Fruit fly (Drosophila melanogaster): ENCODE results near the gene CG43774.

Gene CG43774

dm6 chr2L:4045185-4045814 is 36.8 kb downstream of the CG43774 start (continued):
- TF ChIP-seq Nf-YB (GFP tag; optimal IDR thresholded peaks at IDR 0.05) (peak; percentile 38), kay (GFP tag; optimal IDR thresholded peaks at IDR 0.05) (no peak), Pdp1 (GFP tag; optimal IDR thresholded peaks at IDR 0.05) (peak; percentile 52 to 56), CG4617 (GFP tag; optimal IDR thresholded peaks at IDR 0.05; ENCODE audit: borderline replicate concordance) (no peak), CG12942 (GFP tag; optimal IDR thresholded peaks at IDR 0.05) (peak; percentile 10), insv (GFP tag; optimal IDR thresholded peaks at IDR 0.05) (no peak), corto (GFP tag; optimal IDR thresholded peaks at IDR 0.05) (no peak), trh (GFP tag; optimal IDR thresholded peaks at IDR 0.05) (peak; percentile 18), klu (GFP tag; IDR thresholded peaks at IDR 0.05) (no peak), CG5180 (GFP tag; optimal IDR thresholded peaks at IDR 0.05) (no peak), Dip2 (GFP tag; IDR thresholded peaks at IDR 0.05) (no peak), jigr1 (GFP tag; IDR thresholded peaks at IDR 0.05) (no peak), Doc3 (GFP tag; IDR thresholded peaks at IDR 0.05; ENCODE audit: partially characterized antibody) (no peak), Ets97D (GFP tag; optimal IDR thresholded peaks at IDR 0.05) (no peak), Deaf1 (tag; optimal IDR thresholded peaks at IDR 0.05) (no peak), CG6683 (GFP tag; optimal IDR thresholded peaks at IDR 0.05) (no peak), Dp (GFP tag; optimal IDR thresholded peaks at IDR 0.05) (no peak), CG10147 (GFP tag; optimal IDR thresholded peaks at IDR 0.05) (no peak), gem (tag; optimal IDR thresholded peaks at IDR 0.05) (peak; percentile 86), CG11456 (GFP tag; IDR thresholded peaks at IDR 0.05) (no peak), fru (optimal IDR thresholded peaks at IDR 0.05) (no peak), cwo (GFP tag; optimal IDR thresholded peaks at IDR 0.05) (peak; percentile 27), CG30020 (tag; optimal IDR thresholded peaks at IDR 0.05) (no peak), Blimp-1 (GFP tag; optimal IDR thresholded peaks at IDR 0.05) (peak; percentile 80), zfh1 (GFP tag; IDR thresholded peaks at IDR 0.05) (peak; percentile 83), Lim3 (GFP tag; IDR thresholded peaks at IDR 0.05) (no peak), Rfx (GFP tag; IDR thresholded peaks at IDR 0.05) (no peak), Neu2 (GFP tag; optimal IDR thresholded peaks at IDR 0.05; ENCODE audit: borderline replicate concordance) (no peak), gt (GFP tag; IDR thresholded peaks at IDR 0.05) (no peak), HLH54F (GFP tag; optimal IDR thresholded peaks at IDR 0.05) (no peak), H2.0 (GFP tag; IDR thresholded peaks at IDR 0.05) (peak; percentile 53; the same call in 1 of the 2 replicates), CG32532 (GFP tag; IDR thresholded peaks at IDR 0.05) (no peak), ERR (GFP tag; optimal IDR thresholded peaks at IDR 0.05) (no peak), pita (GFP tag; optimal IDR thresholded peaks at IDR 0.05) (no peak), NFAT (GFP tag; IDR thresholded peaks at IDR 0.05) (no peak), mld (GFP tag; IDR thresholded peaks at IDR 0.05; ENCODE audit: partially characterized antibody) (no peak), sr (GFP tag; IDR thresholded peaks at IDR 0.05) (no peak), CG13123 (GFP tag; optimal IDR thresholded peaks at IDR 0.05) (no peak), otp (GFP tag; IDR thresholded peaks at IDR 0.05) (peak; percentile 65; the same call in 1 of the 3 replicates), lov (optimal IDR thresholded peaks at IDR 0.05) (no peak), lov (GFP tag; IDR thresholded peaks at IDR 0.05) (no peak; the same call in 2 of the 3 replicates), Adf1 (GFP tag; IDR thresholded peaks at IDR 0.05) (no peak), fd96Cb (tag; optimal IDR thresholded peaks at IDR 0.05) (peak; percentile 53), lab (GFP tag; optimal IDR thresholded peaks at IDR 0.05) (peak; percentile 20), CG3838 (GFP tag; optimal IDR thresholded peaks at IDR 0.05) (no peak), Doc2 (GFP tag; IDR thresholded peaks at IDR 0.05) (no peak), CoRest (tag; optimal IDR thresholded peaks at IDR 0.05) (peak; percentile 60), CG9876 (GFP tag; optimal IDR thresholded peaks at IDR 0.05) (no peak), croc (GFP tag; conservative IDR thresholded peaks at IDR 0.05) (peak; percentile 79), CG17361 (GFP tag; IDR thresholded peaks at IDR 0.05) (peak; percentile 69)
